Worm (Caenorhabditis elegans): Measurements from ENCODE around the gene daf-18.

daf-18 gene

ce11 chrIV:390279-390678 is 34.7 kb downstream of the daf-18 start, which contains the start of the genes ears-2 and uncp-18:
Gene ears-2 (minus strand): TSS chrIV:390468.
Gene uncp-18 (plus strand): TSS chrIV:390560.
- TF ChIP-seq dmd-4 (tag; optimal IDR thresholded peaks at IDR 0.05) (no peak), fos-1 (tag; optimal IDR thresholded peaks at IDR 0.05) (peak; percentile 53), lin-11 (tag; optimal IDR thresholded peaks at IDR 0.05) (peak; percentile 97), ceh-82 (tag; optimal IDR thresholded peaks at IDR 0.05) (peak; percentile 76), elt-3 (tag; optimal IDR thresholded peaks at IDR 0.05) (no peak), ztf-1 (GFP tag; conservative IDR thresholded peaks at IDR 0.05) (no peak), mdl-1 (tag; optimal IDR thresholded peaks at IDR 0.05) (peak; percentile 12 to 56), lsy-2 (tag; optimal IDR thresholded peaks at IDR 0.05) (peak; percentile 80 to 95), blmp-1 (tag; optimal IDR thresholded peaks at IDR 0.05; ENCODE audit: insufficient read depth) (peak; percentile 39), alr-1 (tag; optimal IDR thresholded peaks at IDR 0.05) (no peak), egl-27 (tag; optimal IDR thresholded peaks at IDR 0.05) (peak; percentile 62), aly-2 (tag; optimal IDR thresholded peaks at IDR 0.05) (no peak), ztf-11 (tag; optimal IDR thresholded peaks at IDR 0.05) (peak; percentile 23), nhr-25 (tag; optimal IDR thresholded peaks at IDR 0.05) (peak; percentile 88), nhr-10 (tag; optimal IDR thresholded peaks at IDR 0.05) (peak; percentile 53), nhr-77 (tag; optimal IDR thresholded peaks at IDR 0.05) (peak; percentile 39), C34F6.9 (tag; optimal IDR thresholded peaks at IDR 0.05) (peak; percentile 75), mbf-1 (tag; optimal IDR thresholded peaks at IDR 0.05) (no peak), unc-62 (GFP tag; optimal IDR thresholded peaks at IDR 0.05) (no peak), zag-1 (tag; optimal IDR thresholded peaks at IDR 0.05) (peak; percentile 40), snpc-4 (tag; optimal IDR thresholded peaks at IDR 0.05) (peak; percentile 62), elt-1 (tag; optimal IDR thresholded peaks at IDR 0.05) (no peak), ZK546.5 (tag; optimal IDR thresholded peaks at IDR 0.05) (peak; percentile 49), nhr-21 (tag; optimal IDR thresholded peaks at IDR 0.05) (peak; percentile 80), ceh-16 (tag; optimal IDR thresholded peaks at IDR 0.05) (peak; percentile 25), nhr-6 (tag; optimal IDR thresholded peaks at IDR 0.05) (peak; percentile 86), R02D3.7 (tag; optimal IDR thresholded peaks at IDR 0.05) (peak; percentile 36), nhr-129 (tag; optimal IDR thresholded peaks at IDR 0.05) (peak; percentile 81), unc-39 (tag; optimal IDR thresholded peaks at IDR 0.05) (no peak), nhr-237 (tag; optimal IDR thresholded peaks at IDR 0.05) (no peak), skn-1 (tag; optimal IDR thresholded peaks at IDR 0.05) (peak; percentile 77), lin-39 (tag; optimal IDR thresholded peaks at IDR 0.05) (no peak), gmeb-1 (tag; optimal IDR thresholded peaks at IDR 0.05) (peak; percentile 85), sem-4 (tag; optimal IDR thresholded peaks at IDR 0.05) (peak; percentile 88), mab-5 (tag; optimal IDR thresholded peaks at IDR 0.05) (peak; percentile 91), ama-1 (optimal IDR thresholded peaks at IDR 0.05) (no peak), unc-55 (GFP tag; optimal IDR thresholded peaks at IDR 0.05) (peak; percentile 94), lin-13 (GFP tag; optimal IDR thresholded peaks at IDR 0.05) (peak; percentile 94), sma-9 (GFP tag; optimal IDR thresholded peaks at IDR 0.05) (peak; percentile 93), sma-9 (tag; optimal IDR thresholded peaks at IDR 0.05) (no peak), crh-2 (tag; optimal IDR thresholded peaks at IDR 0.05) (peak; percentile 85), nhr-11 (tag; optimal IDR thresholded peaks at IDR 0.05) (peak; percentile 36), F13H6.1 (tag; optimal IDR thresholded peaks at IDR 0.05) (peak; percentile 95), nhr-23 (tag; optimal IDR thresholded peaks at IDR 0.05) (no peak), sma-3 (GFP tag; optimal IDR thresholded peaks at IDR 0.05) (peak; percentile 97), ztf-4 (tag; optimal IDR thresholded peaks at IDR 0.05) (peak; percentile 85), peb-1 (tag; optimal IDR thresholded peaks at IDR 0.05) (no peak), nhr-12 (tag; optimal IDR thresholded peaks at IDR 0.05) (no peak), Y55F3AM.14 (GFP tag; optimal IDR thresholded peaks at IDR 0.05) (peak; percentile 74)

Measured in whole organism, L2 larva.